Fruit fly (Drosophila melanogaster): Measurements from ENCODE around the gene CG12702.

The CG12702 gene

dm6 chrX:19781861-19782260 lies 17.2 kb upstream of the CG12702 start:
- TF ChIP-seq Sox14 (GFP tag; optimal IDR thresholded peaks at IDR 0.05) (no peak), CG6792 (GFP tag; optimal IDR thresholded peaks at IDR 0.05) (no peak), spab (GFP tag; optimal IDR thresholded peaks at IDR 0.05) (no peak), CG10631 (GFP tag; optimal IDR thresholded peaks at IDR 0.05) (no peak), net (GFP tag; optimal IDR thresholded peaks at IDR 0.05) (no peak)

- TF ChIP-seq CG10631 (GFP tag; optimal IDR thresholded peaks at IDR 0.05) (no peak), CG1621 (tag; optimal IDR thresholded peaks at IDR 0.05) (peak; percentile 2), ss (GFP tag; optimal IDR thresholded peaks at IDR 0.05) (peak in 1 of 2 experiments; percentile 20), Eip78C (GFP tag) (peak; percentile 15), Met (GFP tag; optimal IDR thresholded peaks at IDR 0.05) (no peak)
Measured at dm6 chrX:19775055-19775645, 10.5 kb upstream of the CG12702 start.

dm6 chrX:19773734-19774702 lies 9.3 kb upstream of the CG12702 start:
- TF ChIP-seq ss (GFP tag; optimal IDR thresholded peaks at IDR 0.05) (peak in 1 of 2 experiments; percentile 1), Eip78C (GFP tag) (peak; percentile 11), CG1621 (tag; optimal IDR thresholded peaks at IDR 0.05) (peak; percentile 4), CG16779 (tag; optimal IDR thresholded peaks at IDR 0.05) (no peak)

- no peak for TF ChIP-seq Eip78C (GFP tag)
- no peak for TF ChIP-seq Blimp-1 (GFP tag; optimal IDR thresholded peaks at IDR 0.05)
- no peak for TF ChIP-seq CG11762 (GFP tag; optimal IDR thresholded peaks at IDR 0.05; ENCODE audit: insufficient read depth)
- TF ChIP-seq CG6808 (GFP tag; optimal IDR thresholded peaks at IDR 0.05), result no peak
- TF ChIP-seq CG6163 (GFP tag; IDR thresholded peaks at IDR 0.05), result no peak
- TF ChIP-seq CG11294 (GFP tag; IDR thresholded peaks at IDR 0.05), result no peak
- no peak for TF ChIP-seq fkh (GFP tag; optimal IDR thresholded peaks at IDR 0.05)
- no peak for TF ChIP-seq cyc (GFP tag; optimal IDR thresholded peaks at IDR 0.05)
- no peak for TF ChIP-seq Eip93F (GFP tag; optimal IDR thresholded peaks at IDR 0.05)
Measured at dm6 chrX:19772002-19772622, 7.4 kb upstream of the CG12702 start.

- TF ChIP-seq fd59A (GFP tag; optimal IDR thresholded peaks at IDR 0.05) (peak; percentile 28), esn (GFP tag; optimal IDR thresholded peaks at IDR 0.05) (peak; percentile 66), CG9139 (GFP tag; optimal IDR thresholded peaks at IDR 0.05) (peak; percentile 33), Ets21C (GFP tag; optimal IDR thresholded peaks at IDR 0.05) (peak; percentile 40), CG31627 (GFP tag; optimal IDR thresholded peaks at IDR 0.05) (peak; percentile 37), net (GFP tag; optimal IDR thresholded peaks at IDR 0.05) (peak; percentile 31), Blimp-1 (GFP tag; optimal IDR thresholded peaks at IDR 0.05) (no peak), ss (GFP tag; optimal IDR thresholded peaks at IDR 0.05) (peak; percentile 23 to 40), spab (GFP tag; optimal IDR thresholded peaks at IDR 0.05) (peak; percentile 41), CG6854 (GFP tag; optimal IDR thresholded peaks at IDR 0.05) (no peak), fd85E (GFP tag; optimal IDR thresholded peaks at IDR 0.05) (no peak), CG8319 (GFP tag; optimal IDR thresholded peaks at IDR 0.05) (peak; percentile 4), salr (GFP tag; optimal IDR thresholded peaks at IDR 0.05) (peak in 1 of 2 experiments; percentile 17), Hr4 (GFP tag; optimal IDR thresholded peaks at IDR 0.05) (peak; percentile 11), Sox14 (GFP tag; optimal IDR thresholded peaks at IDR 0.05) (peak; percentile 57), CG10669 (GFP tag; optimal IDR thresholded peaks at IDR 0.05) (peak; percentile 56), vri (GFP tag; optimal IDR thresholded peaks at IDR 0.05) (peak; percentile 46), Smox (GFP tag; optimal IDR thresholded peaks at IDR 0.05) (peak; percentile 55), CG4318 (GFP tag; optimal IDR thresholded peaks at IDR 0.05) (no peak), Gug (GFP tag; IDR thresholded peaks at IDR 0.05) (no peak), CG15336 (GFP tag; IDR thresholded peaks at IDR 0.05) (no peak; the same call in 1 of the 2 replicates), CG10631 (GFP tag; optimal IDR thresholded peaks at IDR 0.05) (peak; percentile 51), OdsH (GFP tag; optimal IDR thresholded peaks at IDR 0.05) (peak; percentile 49), CG6276 (GFP tag; optimal IDR thresholded peaks at IDR 0.05) (no peak), Eip75B (GFP tag; optimal IDR thresholded peaks at IDR 0.05) (peak; percentile 43), CG1621 (tag; optimal IDR thresholded peaks at IDR 0.05) (peak; percentile 26), CG6808 (GFP tag; optimal IDR thresholded peaks at IDR 0.05) (peak; percentile 52)
Measured at dm6 chrX:19769821-19770519, 5.3 kb upstream of the CG12702 start.
